Worm (Caenorhabditis elegans) whole organism, L1 larva: ENCODE measurements around the gene Y49F6C.8.
A peak's percentile ranks its signal among the peaks of the same experiment; 100 is the strongest.

Source experiments
- C34B4.2 ChIP-seq: sonication (generic microtip); optimal IDR thresholded peaks from 2 replicates; lab custom pipeline; 2017; ENCODE audit warnings: mild to moderate bottlenecking, missing genetic modification characterization, missing compliant biosample characterization
- F16B12.6 ChIP-seq: fragments of 150-350 bp; optimal IDR thresholded peaks from 2 replicates; lab custom pipeline; 2014; ENCODE audit warnings: missing biosample characterization, missing genetic modification characterization
- Y116A8C.19 ChIP-seq: sonication (generic microtip); optimal IDR thresholded peaks from 2 replicates; lab custom pipeline; 2016; ENCODE audit warnings: missing compliant biosample characterization, missing genetic modification characterization, borderline replicate concordance
- aha-1 ChIP-seq: fragments of 150-350 bp; optimal IDR thresholded peaks from 2 replicates; lab custom pipeline; 2014; ENCODE audit warnings: missing biosample characterization, missing genetic modification characterization
- blmp-1 ChIP-seq: fragments of 150-350 bp; optimal IDR thresholded peaks from 2 replicates; lab custom pipeline; 2014; ENCODE audit warnings: missing biosample characterization, missing genetic modification characterization
- ceh-63 ChIP-seq: fragments of 200-800 bp; sonication (Bioruptor generic); optimal IDR thresholded peaks from 2 replicates; lab custom pipeline; 2018; ENCODE audit warnings: mild to moderate bottlenecking, missing genetic modification characterization, missing compliant biosample characterization
- ceh-8 ChIP-seq: fragments of 200-800 bp; sonication (Bioruptor generic); optimal IDR thresholded peaks from 2 replicates; lab custom pipeline; 2018; ENCODE audit warnings: mild to moderate bottlenecking, missing genetic modification characterization, moderate library complexity, missing compliant biosample characterization
- ceh-82 ChIP-seq, 3 experiments: fragments of 150-350 bp in 1 of 3; sonication (generic microtip) in 2 of 3; optimal IDR thresholded peaks; 2 replicates each; lab custom pipeline; 2014 to 2017; ENCODE audit warnings: missing biosample characterization in 3 of 3, missing genetic modification characterization in 3 of 3
- ceh-90 ChIP-seq: sonication (generic microtip); optimal IDR thresholded peaks from 2 replicates; lab custom pipeline; 2016; ENCODE audit warnings: missing genetic modification characterization, missing compliant biosample characterization
- ces-1 ChIP-seq: fragments of 150-350 bp; optimal IDR thresholded peaks from 2 replicates; lab custom pipeline; 2014; ENCODE audit warnings: missing biosample characterization, missing genetic modification reagents, missing genetic modification characterization
- dsc-1 ChIP-seq: sonication (generic microtip); optimal IDR thresholded peaks from 2 replicates; lab custom pipeline; 2016; ENCODE audit warnings: mild to moderate bottlenecking, missing genetic modification characterization, missing compliant biosample characterization
- efl-1 ChIP-seq, 4 experiments: fragments of 150-350 bp; optimal IDR thresholded peaks in 3 of 4; peaks in 1 of 4; 1 replicate in 1 of 4; 2 replicates in 3 of 4; lab custom pipeline; 2014; ENCODE audit warnings: missing biosample characterization in 2 of 4, missing genetic modification characterization in 2 of 4, missing genetic modification reagents in 2 of 4
- egl-13 ChIP-seq: sonication (generic microtip); optimal IDR thresholded peaks from 2 replicates; lab custom pipeline; 2016; ENCODE audit warnings: missing genotype, missing genetic modification reagents, missing genetic modification characterization, missing compliant biosample characterization
- egl-27 ChIP-seq, 2 experiments: fragments of 150-350 bp in 1 of 2; sonication (generic microtip); optimal IDR thresholded peaks; 3 replicates each; lab custom pipeline; 2017 to 2018; ENCODE audit warnings: missing biosample characterization in 2 of 2, missing genetic modification characterization in 2 of 2, missing genetic modification reagents in 2 of 2
- elt-3 ChIP-seq, 6 experiments: fragments of 150-350 bp in 1 of 6; sonication (generic microtip); optimal IDR thresholded peaks; 2 replicates each; lab custom pipeline; 2017 to 2018; ENCODE audit warnings: missing biosample characterization in 6 of 6, missing genetic modification characterization in 6 of 6, inconsistent platforms in 1 of 6
- ets-5 ChIP-seq: fragments of 200-800 bp; sonication (Bioruptor generic); IDR thresholded peaks from 2 replicates; pipeline ENCODE4 v1.3.6; 2022; ENCODE audit warnings: missing genetic modification characterization, missing compliant biosample characterization
- fkh-10 ChIP-seq: sonication (generic microtip); optimal IDR thresholded peaks from 2 replicates; lab custom pipeline; 2017; ENCODE audit warnings: missing biosample characterization, missing genetic modification reagents, missing genetic modification characterization
- hpl-2 ChIP-seq: fragments of 150-350 bp; optimal IDR thresholded peaks from 2 replicates; lab custom pipeline; 2014; ENCODE audit warnings: missing biosample characterization, missing genetic modification reagents, missing genetic modification characterization
- lsy-2 ChIP-seq, 2 experiments: fragments of 150-350 bp; optimal IDR thresholded peaks; 2 replicates each; lab custom pipeline; 2014; ENCODE audit warnings: missing biosample characterization in 2 of 2, missing genetic modification characterization in 2 of 2
- mab-9 ChIP-seq: fragments of 200-800 bp; sonication (Bioruptor generic); IDR thresholded peaks from 2 replicates; pipeline ENCODE4 v1.3.6; 2022; ENCODE audit warnings: missing genetic modification reagents, missing genetic modification characterization, missing compliant biosample characterization
- mdl-1 ChIP-seq, 2 experiments: fragments of 150-350 bp; optimal IDR thresholded peaks; 2 replicates each; lab custom pipeline; 2014 to 2017; ENCODE audit warnings: missing biosample characterization in 2 of 2, missing genetic modification characterization in 2 of 2, inconsistent platforms in 1 of 2
- mef-2 ChIP-seq: fragments of 150-350 bp; optimal IDR thresholded peaks from 2 replicates; lab custom pipeline; 2014; ENCODE audit warnings: missing biosample characterization, missing genetic modification characterization
- mep-1 ChIP-seq: fragments of 150-350 bp; optimal IDR thresholded peaks from 2 replicates; lab custom pipeline; 2014; ENCODE audit warnings: missing biosample characterization, missing genetic modification characterization
- nhr-11 ChIP-seq: fragments of 150-350 bp; optimal IDR thresholded peaks from 2 replicates; lab custom pipeline; 2014; ENCODE audit warnings: missing biosample characterization, missing genetic modification characterization
- nhr-12 ChIP-seq: sonication (generic microtip); optimal IDR thresholded peaks from 2 replicates; lab custom pipeline; 2017; ENCODE audit warnings: missing biosample characterization, missing genetic modification characterization
- nhr-237 ChIP-seq: fragments of 150-350 bp; optimal IDR thresholded peaks from 2 replicates; lab custom pipeline; 2014; ENCODE audit warnings: missing biosample characterization, missing genetic modification characterization
- nhr-47 ChIP-seq: sonication (generic microtip); optimal IDR thresholded peaks from 2 replicates; lab custom pipeline; 2016; ENCODE audit warnings: mild to moderate bottlenecking, missing genetic modification characterization, moderate library complexity, missing compliant biosample characterization
- nhr-77 ChIP-seq: fragments of 150-350 bp; optimal IDR thresholded peaks from 2 replicates; lab custom pipeline; 2014; ENCODE audit warnings: missing biosample characterization, missing genetic modification characterization
- pag-3 ChIP-seq: sonication (generic microtip); optimal IDR thresholded peaks from 2 replicates; lab custom pipeline; 2017; ENCODE audit warnings: missing genetic modification characterization, mild to moderate bottlenecking, missing compliant biosample characterization, antibody characterized with exemption, borderline replicate concordance; ENCODE audit not compliant: insufficient read depth
- rnt-1 ChIP-seq: sonication (generic microtip); optimal IDR thresholded peaks from 2 replicates; lab custom pipeline; 2016; ENCODE audit warnings: mild to moderate bottlenecking, missing genetic modification characterization, moderate library complexity, missing compliant biosample characterization
- skn-1 ChIP-seq: fragments of 150-350 bp; optimal IDR thresholded peaks from 2 replicates; lab custom pipeline; 2014; ENCODE audit warnings: missing biosample characterization, missing genetic modification characterization
- sox-4 ChIP-seq: sonication (generic microtip); optimal IDR thresholded peaks from 2 replicates; lab custom pipeline; 2016; ENCODE audit warnings: missing genetic modification characterization, missing compliant biosample characterization
- unc-130 ChIP-seq: fragments of 150-350 bp; optimal IDR thresholded peaks from 2 replicates; lab custom pipeline; 2017; ENCODE audit warnings: missing biosample characterization, missing genetic modification characterization, inconsistent platforms
- unc-30 ChIP-seq: sonication (generic microtip); optimal IDR thresholded peaks from 2 replicates; lab custom pipeline; 2017; ENCODE audit warnings: missing biosample characterization, missing genetic modification characterization
- unc-62 ChIP-seq: fragments of 150-350 bp; optimal IDR thresholded peaks from 2 replicates; lab custom pipeline; 2014; ENCODE audit warnings: missing biosample characterization, missing genetic modification reagents, missing genetic modification characterization
- unc-86 ChIP-seq: sonication (generic microtip); optimal IDR thresholded peaks from 2 replicates; lab custom pipeline; 2016; ENCODE audit warnings: missing genetic modification characterization, missing compliant biosample characterization
- xbp-1 ChIP-seq: sonication (generic microtip); optimal IDR thresholded peaks from 2 replicates; lab custom pipeline; 2016; ENCODE audit warnings: missing genetic modification characterization, missing compliant biosample characterization
- zag-1 ChIP-seq: fragments of 150-350 bp; optimal IDR thresholded peaks from 2 replicates; lab custom pipeline; 2014; ENCODE audit warnings: missing biosample characterization, missing genetic modification characterization
- ztf-11 ChIP-seq, 2 experiments: sonication (generic microtip); optimal IDR thresholded peaks; 2 replicates each; lab custom pipeline; 2016 to 2017; ENCODE audit warnings: missing genetic modification characterization in 2 of 2, missing biosample characterization in 1 of 2, missing compliant biosample characterization in 1 of 2
- ztf-4 ChIP-seq: fragments of 150-350 bp; optimal IDR thresholded peaks from 2 replicates; lab custom pipeline; 2014; ENCODE audit warnings: missing biosample characterization, missing genetic modification characterization

Y49F6C.8 gene

ce11 chrII:3370061-3370460 lies at the start of gene Y49F6C.8:
Y49F6C.8 (minus strand) TSS chrII:3370111.
- TF ChIP-seq ztf-4 (tag; lab: Kevin White, UChicago) (no peak), rnt-1 (peak; percentile 4), mdl-1 (tag; optimal IDR thresholded peaks at IDR 0.05; lab: Kevin White, UChicago) (no peak), skn-1 (tag; lab: Kevin White, UChicago) (no peak), nhr-12 (tag; lab: Kevin White, UChicago) (no peak), fkh-10 (GFP tag; lab: Kevin White, UChicago) (no peak), lsy-2 (tag; optimal IDR thresholded peaks at IDR 0.05; lab: Kevin White, UChicago) (peak; percentile 38 to 50), efl-1 (optimal IDR thresholded peaks at IDR 0.05; lab: Kevin White, UChicago) (no peak), efl-1 (GFP tag; optimal IDR thresholded peaks at IDR 0.05 in 1 of 2; lab: Kevin White, UChicago) (peak in 1 of 2 experiments; percentile 33), zag-1 (tag; lab: Kevin White, UChicago) (no peak)

- no peak for TF ChIP-seq nhr-77
- TF ChIP-seq ets-5 (GFP tag; lab: Robert Waterston, UW), result no peak
- TF ChIP-seq unc-130 (tag; lab: Kevin White, UChicago), result no peak
- TF ChIP-seq ztf-4 (tag; lab: Kevin White, UChicago), result no peak
- TF ChIP-seq ceh-8, result no peak
- TF ChIP-seq unc-86 (tag; lab: Kevin White, UChicago), result no peak
- TF ChIP-seq unc-30 (tag; lab: Kevin White, UChicago), result no peak
- no peak for TF ChIP-seq dsc-1 (tag; lab: Kevin White, UChicago)
- TF ChIP-seq egl-27 (tag; optimal IDR thresholded peaks at IDR 0.05; lab: Kevin White, UChicago), result no peak
These were observed 46.6 kb upstream of the Y49F6C.8 start, which contains the start of gene nep-6 for ce11 chrII:3416528-3416927. nep-6 (plus strand) TSS chrII:3416828.

- no peak for TF ChIP-seq F16B12.6 (tag; lab: Kevin White, UChicago)
- TF ChIP-seq pag-3 (tag; lab: Kevin White, UChicago), result no peak
- no peak for TF ChIP-seq mab-9 (GFP tag; lab: Robert Waterston, UW)
- TF ChIP-seq xbp-1 (tag; lab: Kevin White, UChicago), result no peak
- no peak for TF ChIP-seq elt-3 (tag; optimal IDR thresholded peaks at IDR 0.05; lab: Kevin White, UChicago)
- TF ChIP-seq ztf-11 (tag; optimal IDR thresholded peaks at IDR 0.05; lab: Kevin White, UChicago), result no peak
- TF ChIP-seq blmp-1 (tag; lab: Kevin White, UChicago), result no peak
- no peak for TF ChIP-seq nhr-11 (tag; lab: Kevin White, UChicago)
- TF ChIP-seq unc-62 (GFP tag; lab: Kevin White, UChicago), result no peak
- TF ChIP-seq lsy-2 (tag; optimal IDR thresholded peaks at IDR 0.05; lab: Kevin White, UChicago), result no peak
- no peak for TF ChIP-seq egl-13 (tag; lab: Kevin White, UChicago)
- no peak for TF ChIP-seq ceh-8
- no peak for TF ChIP-seq hpl-2 (GFP tag; lab: Kevin White, UChicago)
- TF ChIP-seq unc-86 (tag; lab: Kevin White, UChicago), result no peak
- no peak for TF ChIP-seq aha-1 (tag; lab: Kevin White, UChicago)
- TF ChIP-seq ceh-82 (tag; optimal IDR thresholded peaks at IDR 0.05; lab: Kevin White, UChicago), result no peak
- TF ChIP-seq nhr-47, result no peak
These were observed 44.5 kb upstream of the Y49F6C.8 start, which contains the start of the genes F18A12.7 and F18A12.2 for ce11 chrII:3414383-3414910. F18A12.7 (minus strand) TSS chrII:3414483. F18A12.2 (plus strand) TSS chrII:3414860.

ce11 chrII:3403535-3403934 lies 33.6 kb upstream of the Y49F6C.8 start, which contains the start of gene nep-8:
nep-8 (plus strand) TSS chrII:3403835.
- TF ChIP-seq C34B4.2 (tag; lab: Kevin White, UChicago) (no peak), ces-1 (GFP tag; lab: Kevin White, UChicago) (no peak), Y116A8C.19 (tag; lab: Kevin White, UChicago) (no peak), zag-1 (tag; lab: Kevin White, UChicago) (no peak), mep-1 (tag; lab: Kevin White, UChicago) (no peak), sox-4 (tag; lab: Kevin White, UChicago) (no peak), mef-2 (tag; lab: Kevin White, UChicago) (no peak), rnt-1 (no peak), mdl-1 (tag; optimal IDR thresholded peaks at IDR 0.05; lab: Kevin White, UChicago) (no peak), ceh-63 (GFP tag; lab: Kevin White, UChicago) (no peak), unc-62 (GFP tag; lab: Kevin White, UChicago) (no peak), ceh-90 (tag; lab: Kevin White, UChicago) (no peak), nhr-237 (no peak)
